Worm (Caenorhabditis elegans) whole organism, mixed stage, embryonic: ENCODE measurements around the gene casy-1.

Experiments used
- ceh-39 ChIP-seq: fragments of 150-350 bp; optimal IDR thresholded peaks from 2 replicates; lab custom pipeline; 2014; ENCODE audit warnings: missing biosample characterization, missing genetic modification characterization
- hlh-1 ChIP-seq: fragments of 150-350 bp; optimal IDR thresholded peaks from 2 replicates; lab custom pipeline; 2014; ENCODE audit warnings: missing biosample characterization, missing genetic modification reagents, missing genetic modification characterization
- nhr-237 ChIP-seq: fragments of 150-350 bp; optimal IDR thresholded peaks from 2 replicates; lab custom pipeline; 2014; ENCODE audit warnings: missing biosample characterization, missing genetic modification characterization
- snpc-4 ChIP-seq: fragments of 150-350 bp; optimal IDR thresholded peaks from 2 replicates; lab custom pipeline; 2014; ENCODE audit warnings: missing biosample characterization, missing genetic modification characterization
- unc-62 ChIP-seq: fragments of 150-350 bp; optimal IDR thresholded peaks from 2 replicates; lab custom pipeline; 2014; ENCODE audit warnings: missing biosample characterization, missing genetic modification reagents, missing genetic modification characterization
- ztf-11 ChIP-seq: fragments of 150-350 bp; optimal IDR thresholded peaks from 2 replicates; lab custom pipeline; 2014; ENCODE audit warnings: missing biosample characterization, missing genetic modification characterization

DNA sequence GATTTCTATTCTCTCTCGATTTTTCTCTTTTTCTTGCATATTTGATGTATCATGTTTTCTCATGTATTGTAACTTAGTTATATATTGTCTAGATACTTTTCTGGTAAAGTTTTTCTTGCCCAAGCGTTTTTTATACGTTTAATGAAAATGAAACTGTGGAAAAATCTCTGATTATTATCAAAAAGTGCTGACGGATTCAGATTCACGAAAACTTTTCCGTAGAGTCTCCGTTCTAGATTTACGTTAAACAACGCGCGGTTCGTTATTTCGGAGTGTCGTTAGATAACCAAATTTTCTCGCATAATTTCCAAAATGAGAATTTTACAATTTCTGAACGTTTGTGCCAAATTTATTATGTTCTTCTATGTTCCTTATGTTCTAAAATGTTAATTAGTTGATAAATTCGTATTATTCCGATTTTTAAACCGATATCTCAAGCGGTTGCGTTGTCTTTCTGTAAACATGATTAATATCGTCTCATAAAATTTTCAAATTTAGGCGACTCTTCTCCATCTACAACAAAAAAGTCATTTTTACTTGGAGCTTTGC is 38.3 kb downstream of the casy-1 start, which contains the start of gene ptp-2:
- TF ChIP-seq hlh-1 (tag; lab: Kevin White, UChicago) (no peak), ceh-39 (tag; lab: Kevin White, UChicago) (no peak), unc-62 (GFP tag; lab: Kevin White, UChicago) (no peak), snpc-4 (tag; lab: Kevin White, UChicago) (no peak), ztf-11 (tag; lab: Kevin White, UChicago) (no peak), nhr-237 (peak; percentile 13)
